Worm (Caenorhabditis elegans): ENCODE measurements around the gene nhr-251.

ce11 chrV:562834-563233 lies 37.5 kb upstream of the nhr-251 start, which contains the start of gene C14C6.2:
- TF ChIP-seq nhr-76 (tag; optimal IDR thresholded peaks at IDR 0.05) (no peak), snpc-4 (tag; optimal IDR thresholded peaks at IDR 0.05) (no peak), nhr-28 (tag; optimal IDR thresholded peaks at IDR 0.05) (no peak), lin-39 (tag; optimal IDR thresholded peaks at IDR 0.05) (no peak), aly-2 (tag; optimal IDR thresholded peaks at IDR 0.05) (no peak), ama-1 (optimal IDR thresholded peaks at IDR 0.05) (no peak), unc-62 (GFP tag; optimal IDR thresholded peaks at IDR 0.05) (no peak), fos-1 (tag; optimal IDR thresholded peaks at IDR 0.05) (no peak), pha-4 (tag; optimal IDR thresholded peaks at IDR 0.05) (no peak), nhr-12 (tag; optimal IDR thresholded peaks at IDR 0.05) (no peak), ztf-4 (tag; optimal IDR thresholded peaks at IDR 0.05) (no peak)

Data from whole organism, L3 larva.